Fruit fly (Drosophila melanogaster) whole organism, larva: Measurements from ENCODE around the gene tara.
A peak's percentile ranks its signal among the peaks of the same experiment; 100 is the strongest.

Experiments used
- noc ChIP-seq: fragments of 200-800 bp; sonication (Bioruptor generic); optimal IDR thresholded peaks from 3 replicates; lab custom pipeline; 2019; ENCODE audit warnings: missing biosample characterization, mild to moderate bottlenecking, missing genetic modification characterization, moderate library complexity

Gene tara

DNA sequence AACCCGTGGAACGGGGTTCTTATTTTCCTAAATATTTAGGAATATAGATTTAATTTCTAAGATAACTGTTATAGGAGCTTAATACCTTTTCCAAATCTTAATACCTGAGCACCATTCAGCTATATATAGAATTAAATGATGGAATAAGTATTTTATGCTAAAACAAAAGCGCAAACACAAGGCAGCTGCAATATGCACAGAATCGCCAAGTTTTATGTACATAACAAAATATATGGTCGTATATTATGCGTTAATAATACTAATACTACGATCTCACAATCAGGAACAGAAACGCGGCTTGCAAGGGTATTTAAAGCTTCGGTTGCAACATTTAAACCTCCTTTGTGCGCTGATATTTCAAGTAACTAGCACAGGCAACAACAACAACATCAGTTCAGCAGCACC, 9.3 kb downstream of the tara start:
- TF ChIP-seq noc (tag; lab: Kevin White, UChicago): peak; percentile 26

DNA sequence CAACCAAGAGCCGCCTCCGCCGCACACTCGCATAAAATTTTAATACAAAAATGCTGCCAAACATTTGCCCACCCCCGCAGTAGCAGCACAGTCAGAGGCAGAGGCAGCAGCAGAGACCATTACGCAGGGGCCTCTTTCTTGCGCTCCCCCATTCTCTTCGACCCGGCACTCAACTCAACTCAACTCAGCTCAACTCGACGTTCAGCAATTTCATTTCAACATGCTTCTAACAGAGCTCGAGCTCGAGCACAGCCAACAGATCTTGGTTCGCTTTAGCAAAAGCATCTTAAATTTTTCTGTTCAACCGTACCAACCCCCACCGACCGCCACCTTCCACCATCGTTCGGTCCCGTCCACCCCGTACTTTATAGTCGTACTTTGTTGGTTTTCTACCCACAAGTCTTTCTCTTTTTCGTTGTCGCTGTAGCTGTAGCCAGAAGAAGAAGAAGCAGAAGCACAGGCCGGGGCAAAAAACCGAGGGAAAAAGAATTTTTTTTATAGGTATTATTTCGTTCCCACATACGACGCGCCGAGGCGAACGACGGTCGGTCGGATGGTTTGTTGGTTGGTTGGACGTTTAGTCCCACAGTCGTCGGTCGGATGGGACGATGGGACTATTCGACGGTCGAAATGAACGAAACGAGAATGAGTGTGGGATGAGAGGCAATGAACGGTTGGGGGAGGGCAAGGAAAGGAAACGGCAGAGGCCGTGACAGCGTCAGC, 9.9 kb downstream of the tara start:
- peak; percentile 48 for TF ChIP-seq noc (tag; lab: Kevin White, UChicago)

DNA sequence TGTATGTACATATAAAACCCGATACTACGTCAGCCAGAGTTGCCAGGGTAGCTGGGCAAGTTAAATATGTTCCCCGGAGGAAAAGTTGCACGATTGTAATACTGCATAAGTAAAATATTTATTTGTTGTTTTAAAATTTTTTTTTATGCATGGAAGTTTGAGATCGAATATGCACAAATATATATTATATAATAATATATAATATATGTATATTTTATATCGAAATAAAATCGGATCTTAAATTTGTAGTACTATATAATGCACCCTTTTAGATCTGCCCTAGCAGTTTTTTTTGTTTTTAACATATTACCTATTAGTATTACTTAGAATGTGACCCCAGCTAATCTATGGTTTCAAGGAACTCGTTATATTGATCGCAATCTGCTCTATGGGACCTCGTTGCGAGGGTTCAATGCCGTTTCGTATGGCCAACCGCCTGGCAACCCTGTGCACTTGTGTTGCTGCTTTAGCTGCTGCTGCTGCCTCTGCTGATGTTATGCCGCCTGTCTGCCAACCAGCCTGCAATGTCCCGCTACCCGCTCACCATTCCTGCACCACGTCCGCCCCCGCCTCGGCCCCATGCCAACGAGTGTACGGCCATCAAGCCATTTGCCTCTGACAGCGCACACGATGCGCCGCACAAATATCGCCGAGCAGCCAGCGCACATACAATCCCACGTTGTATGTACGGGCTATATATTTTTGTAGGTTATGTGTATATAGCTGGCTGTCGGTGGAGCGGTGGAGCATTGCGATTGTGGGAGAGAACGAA, 10.7 kb downstream of the tara start:
- peak; percentile 97 for TF ChIP-seq noc (tag; lab: Kevin White, UChicago)

DNA sequence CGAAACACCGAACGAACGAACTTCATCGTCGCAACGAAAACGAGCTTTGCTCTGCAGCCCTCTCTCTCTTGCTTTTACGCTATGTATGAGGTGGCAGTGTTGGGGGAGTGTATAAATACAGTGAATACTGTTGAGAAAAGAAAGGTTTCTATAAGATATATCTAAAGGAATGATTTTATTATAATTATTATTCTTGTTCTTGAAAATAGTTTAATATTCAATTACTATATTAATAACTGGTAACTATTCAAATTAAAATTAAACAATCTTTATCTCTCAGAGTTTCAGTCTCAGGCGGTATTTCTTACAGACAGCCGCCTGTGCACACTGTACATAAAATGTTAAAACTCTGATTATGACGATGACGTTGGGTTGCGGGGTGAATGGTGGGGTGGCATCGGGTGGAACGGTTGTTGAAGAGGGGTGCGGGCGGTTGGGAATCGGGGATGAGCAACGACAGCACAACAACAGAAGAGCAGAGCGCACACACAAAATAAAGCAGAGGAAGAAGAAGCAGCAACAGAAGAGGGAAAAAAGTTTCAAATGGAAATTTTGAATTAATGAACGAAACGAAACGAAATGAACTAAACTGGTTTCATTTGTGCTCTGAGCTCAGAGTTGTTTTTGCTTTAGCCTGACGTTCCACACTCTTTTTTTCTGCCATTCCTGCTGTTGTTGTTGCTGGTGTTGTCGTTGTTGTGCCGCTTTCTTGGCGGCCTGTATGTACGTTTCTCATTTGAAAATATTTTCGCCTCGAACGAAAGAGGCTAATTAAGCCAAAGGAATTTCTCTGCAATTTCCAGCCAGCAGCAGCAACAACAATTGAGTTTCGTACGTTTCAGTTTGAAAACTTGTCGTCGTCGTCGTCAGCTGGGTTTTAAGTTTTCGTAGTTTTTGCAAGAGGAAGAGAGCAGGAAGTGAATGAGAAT, 11.5 kb downstream of the tara start:
- TF ChIP-seq noc (tag; lab: Kevin White, UChicago): peak; percentile 98

DNA sequence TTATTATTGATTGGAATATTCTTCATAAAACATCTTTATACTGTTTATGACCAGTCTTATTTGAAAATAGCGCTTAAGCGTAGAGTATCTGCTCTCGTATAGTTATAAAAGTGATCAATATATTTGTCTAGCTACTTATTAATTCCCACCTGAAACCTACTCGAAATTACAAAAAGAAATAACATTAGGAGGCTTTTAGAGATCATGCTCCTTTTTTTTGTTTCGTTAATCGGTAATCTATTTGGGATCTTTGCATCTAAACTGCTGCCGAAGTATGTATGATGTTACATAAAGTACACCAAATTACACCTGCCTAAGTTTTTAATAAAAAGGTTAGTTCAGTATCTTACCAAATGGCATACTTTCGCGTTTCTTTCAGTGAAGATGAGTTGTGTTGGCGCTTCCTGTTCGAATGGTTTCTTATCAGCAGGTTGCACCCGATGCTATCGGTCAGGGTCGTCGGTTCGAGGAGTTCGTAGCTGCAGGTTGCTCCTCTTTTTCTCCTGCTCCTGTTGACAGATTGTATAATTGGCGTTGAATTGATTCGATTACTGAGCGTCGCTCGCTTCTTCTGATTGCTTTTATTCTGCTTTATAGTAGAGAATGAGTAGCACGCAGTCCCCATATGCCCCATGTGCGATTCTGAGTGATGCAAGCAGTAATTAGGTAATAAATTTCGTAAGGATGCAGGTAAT, 12.7 kb downstream of the tara start:
- TF ChIP-seq noc (tag; lab: Kevin White, UChicago): no peak

DNA sequence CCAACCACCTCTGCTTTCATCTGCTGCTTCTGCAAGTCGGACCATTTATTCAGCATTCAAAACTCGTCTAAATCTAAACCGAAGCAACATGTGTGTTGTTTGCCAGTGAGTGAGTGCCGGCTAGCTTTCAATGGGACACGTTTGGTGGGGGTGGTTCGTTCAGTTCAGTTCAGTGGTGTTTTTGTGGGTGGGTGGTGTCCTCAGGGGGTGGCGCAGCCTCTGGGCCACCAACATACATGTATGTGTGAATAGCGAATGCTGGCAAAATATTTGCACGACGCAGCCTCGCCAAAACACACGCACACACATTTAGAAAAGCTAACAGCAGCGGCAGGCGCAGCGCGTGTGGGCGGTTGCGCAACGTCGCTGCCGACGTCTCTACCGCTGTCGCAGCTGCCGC, 13.9 kb downstream of the tara start:
- no peak for TF ChIP-seq noc (tag; lab: Kevin White, UChicago)

DNA sequence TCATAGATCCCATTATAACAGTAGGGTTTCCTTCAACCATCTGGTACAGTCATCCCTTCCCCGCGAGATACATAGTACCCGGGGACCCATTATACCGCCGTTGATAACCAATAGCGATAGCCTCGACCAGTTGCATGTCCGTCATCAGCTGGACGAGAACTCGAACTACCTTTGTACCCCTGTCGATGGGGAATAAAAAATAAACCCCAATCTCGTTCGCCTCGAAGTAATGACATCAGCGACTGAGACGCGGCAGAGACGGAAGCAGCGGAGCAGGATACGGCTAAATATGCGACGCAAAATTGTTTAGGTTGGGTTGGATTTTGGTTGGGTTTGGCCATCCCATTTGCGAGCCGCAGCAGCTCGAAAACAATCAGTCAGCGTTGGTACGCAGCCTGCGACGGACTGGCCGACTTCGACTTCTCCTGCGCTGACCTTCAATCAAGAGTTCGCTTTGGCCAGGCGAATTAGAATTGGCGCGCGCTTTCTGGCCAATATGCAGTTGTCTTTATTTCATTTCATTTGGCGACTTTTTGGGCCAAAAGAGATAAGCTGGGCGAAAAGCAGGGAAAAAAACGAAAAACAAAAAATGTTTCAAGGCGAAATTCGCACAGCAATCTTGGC, 15.1 kb downstream of the tara start:
- TF ChIP-seq noc (tag; lab: Kevin White, UChicago): peak; percentile 27

DNA sequence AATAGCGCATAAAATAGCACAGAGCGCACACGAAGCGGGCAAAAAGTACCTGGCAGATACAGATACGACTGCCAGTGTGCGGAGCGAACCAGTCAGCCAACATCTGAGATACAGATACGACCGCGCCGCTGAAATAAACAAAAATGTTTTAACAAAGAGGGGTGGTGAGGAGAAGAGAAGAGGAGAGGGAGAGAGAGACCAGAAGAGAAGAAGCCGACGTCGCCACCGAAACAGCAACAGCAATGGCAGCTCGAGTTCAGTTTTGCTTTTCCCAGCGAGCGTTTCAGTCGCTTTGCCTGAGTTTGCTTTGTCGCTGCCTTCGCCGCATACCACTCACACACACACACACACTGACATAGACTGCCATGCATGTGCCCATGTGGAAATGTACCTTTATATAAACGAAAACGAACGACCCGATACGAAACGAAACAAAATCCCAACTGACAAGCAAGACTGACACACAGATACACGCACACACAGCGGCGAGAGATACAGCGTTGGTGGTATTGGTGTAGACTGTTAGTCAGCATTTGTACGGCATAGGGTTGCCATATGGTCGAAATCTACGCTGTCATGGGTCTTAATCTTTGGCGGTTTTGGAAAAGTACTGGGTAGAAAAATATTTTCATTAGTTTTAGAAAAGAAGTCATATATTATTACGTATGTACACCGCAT, 15.8 kb downstream of the tara start:
- TF ChIP-seq noc (tag; lab: Kevin White, UChicago): no peak

DNA sequence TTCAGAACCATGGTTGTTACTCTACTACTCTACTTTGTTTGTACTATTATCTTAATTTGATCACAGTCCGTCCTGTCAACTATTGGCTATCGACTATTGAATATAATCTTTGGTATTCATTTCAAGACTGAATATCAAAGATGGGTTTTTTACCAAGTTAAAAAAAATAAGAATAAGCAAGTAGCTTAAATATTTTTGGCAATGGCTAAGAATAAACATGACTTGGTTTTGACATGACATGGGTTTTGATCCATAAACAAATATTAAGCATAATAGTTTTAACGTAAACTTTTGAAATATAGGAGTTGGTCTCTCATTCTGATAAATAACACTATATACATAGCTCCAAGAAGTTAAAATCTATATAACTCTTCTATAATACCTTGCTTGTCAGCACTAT, 16.4 kb downstream of the tara start:
- no peak for TF ChIP-seq noc (tag; lab: Kevin White, UChicago)

DNA sequence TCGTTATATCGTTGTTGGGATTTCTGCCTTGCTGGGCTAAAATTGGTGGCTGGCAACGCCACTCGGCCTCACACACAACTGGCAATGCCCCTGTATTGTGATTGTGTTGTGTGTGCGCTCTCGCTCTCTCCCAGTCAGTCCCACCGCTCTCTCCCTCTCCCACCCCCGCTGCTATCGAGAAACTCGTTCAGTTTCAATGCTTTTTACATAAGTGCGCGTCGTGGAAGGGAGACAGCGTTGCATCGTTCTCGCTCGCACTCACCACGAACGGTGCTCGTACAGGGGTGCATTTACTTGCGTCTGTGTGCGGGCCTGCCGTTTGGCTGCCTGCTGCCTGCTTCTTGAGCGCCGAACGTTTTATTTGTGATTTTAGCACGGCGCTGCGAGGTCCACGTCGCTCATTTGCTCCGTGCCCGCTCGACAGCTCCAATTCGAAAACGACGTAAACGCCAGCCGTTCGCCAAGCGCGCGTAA, 17.0 kb downstream of the tara start:
- TF ChIP-seq noc (tag; lab: Kevin White, UChicago): peak; percentile 79

DNA sequence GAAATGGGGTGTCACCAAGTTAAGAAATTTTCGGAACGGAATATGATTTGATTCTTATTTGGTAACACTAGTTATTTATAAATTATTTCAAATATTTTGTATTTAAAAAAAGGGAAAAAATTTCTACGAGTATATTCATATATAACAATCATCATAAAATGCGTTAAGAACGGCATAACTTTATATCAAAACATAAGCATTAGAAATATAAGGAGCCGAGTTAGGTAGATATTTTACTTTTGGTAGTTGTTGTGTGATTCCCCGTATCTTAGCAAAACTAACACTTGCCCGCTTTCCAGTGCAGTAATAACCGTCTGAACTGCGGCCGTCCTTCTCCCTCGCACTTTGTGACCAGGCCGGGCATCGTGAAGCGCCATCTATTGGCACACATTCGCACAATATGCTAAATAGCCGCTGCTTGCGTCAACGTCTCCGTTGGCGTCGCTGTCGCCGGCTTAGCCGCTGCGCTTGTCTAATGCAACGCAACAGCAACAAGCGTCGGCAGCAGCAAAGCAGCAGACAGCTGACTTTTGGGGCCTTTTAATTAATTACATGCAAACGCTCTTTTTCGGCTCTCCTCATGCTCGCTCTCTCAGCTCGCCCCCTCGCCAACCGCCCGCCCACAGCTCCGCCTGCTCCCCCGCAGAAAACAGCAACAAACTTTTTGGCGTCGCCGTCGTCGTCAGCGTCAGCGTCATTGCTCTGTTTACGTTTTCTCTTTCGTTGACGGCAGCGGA, 19.0 kb downstream of the tara start:
- TF ChIP-seq noc (tag; lab: Kevin White, UChicago): no peak

DNA sequence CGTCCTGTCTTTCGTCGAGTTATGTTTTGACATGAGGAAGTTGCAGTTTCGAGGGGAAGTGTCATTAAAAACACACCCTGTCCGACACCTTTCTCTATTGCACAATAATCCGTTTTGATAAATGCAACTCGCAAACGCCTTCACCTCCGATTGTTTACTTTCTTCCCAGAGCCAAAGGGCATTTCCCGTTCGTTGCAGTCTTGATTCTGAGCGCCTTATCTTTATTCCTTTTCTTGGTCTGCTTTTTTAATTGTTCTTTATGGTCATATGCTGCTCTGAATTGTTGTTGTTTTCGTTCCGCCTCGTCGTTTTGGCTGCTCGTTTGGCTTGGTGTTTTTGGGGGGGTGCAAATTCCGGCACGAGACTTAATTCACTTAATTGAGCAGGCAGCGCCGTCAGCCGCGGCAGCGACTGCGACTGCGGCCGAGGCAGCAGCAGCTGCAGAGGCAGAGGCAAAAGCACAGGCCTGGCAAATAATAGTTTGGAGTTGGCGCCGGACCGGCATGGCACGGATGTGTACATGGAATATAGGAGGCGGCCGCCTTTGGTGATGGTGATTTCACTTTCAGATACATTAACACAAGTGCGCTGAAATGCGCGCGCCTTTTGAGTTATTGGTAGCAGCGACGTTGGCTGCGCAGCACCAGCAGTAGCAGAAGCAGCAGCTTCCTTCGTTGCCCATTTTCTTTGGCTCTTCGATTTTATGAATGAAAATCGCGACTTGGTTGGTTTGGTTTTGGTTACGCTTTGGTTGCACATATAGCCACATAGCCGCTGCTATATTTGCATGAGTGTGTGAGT, 20.0 kb downstream of the tara start:
- no peak for TF ChIP-seq noc (tag; lab: Kevin White, UChicago)

DNA sequence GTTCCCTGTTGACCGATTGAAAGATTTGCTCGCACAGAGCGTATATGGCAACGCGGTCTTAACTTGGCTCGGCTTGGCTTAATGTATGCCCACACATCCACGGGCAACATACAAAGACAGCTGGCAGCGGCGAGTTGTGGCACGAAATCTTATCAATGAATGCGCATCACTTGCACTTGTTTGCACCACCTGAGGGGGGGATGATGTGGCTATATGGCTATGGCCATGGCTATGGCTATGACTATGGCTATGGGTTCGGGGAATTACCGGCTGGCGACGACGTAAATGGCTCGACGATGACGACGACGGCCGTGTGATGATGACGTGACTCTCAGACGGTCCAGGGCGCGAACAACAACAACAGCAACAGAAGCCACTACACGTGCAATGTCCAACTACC, 21.6 kb downstream of the tara start:
- no peak for TF ChIP-seq noc (tag; lab: Kevin White, UChicago)
